Worm (Caenorhabditis elegans): ENCODE measurements around the gene npax-3.

ce11 chrIV:10854042-10854441 lies 26.1 kb upstream of the npax-3 start:
- no peak for TF ChIP-seq aly-1 (tag; optimal IDR thresholded peaks at IDR 0.05)
- TF ChIP-seq hnd-1 (tag; optimal IDR thresholded peaks at IDR 0.05), result no peak
- TF ChIP-seq hmbx-1 (tag; optimal IDR thresholded peaks at IDR 0.05), result no peak
- no peak for TF ChIP-seq ets-7 (tag; optimal IDR thresholded peaks at IDR 0.05)
